Fruit fly (Drosophila melanogaster) whole organism, embryonic: ENCODE results near the gene RpS28a.

Experiments used
- Atf3 ChIP-seq: fragments of 200-800 bp; sonication (Bioruptor generic); optimal IDR thresholded peaks from 3 replicates; lab custom pipeline; 2016; ENCODE audit warnings: missing biosample characterization, missing genetic modification characterization
- CG10147 ChIP-seq: fragments of 200-800 bp; sonication (Bioruptor generic); optimal IDR thresholded peaks from 2 replicates; lab custom pipeline; 2019; ENCODE audit warnings: missing biosample characterization, mild to moderate bottlenecking, missing genetic modification characterization, moderate library complexity
- CG1024 ChIP-seq: fragments of 200-800 bp; sonication (Bioruptor generic); IDR thresholded peaks from 2 replicates; pipeline ENCODE4 v1.3.6; 2022; ENCODE audit warnings: missing biosample characterization, missing genetic modification characterization
- CG11093 ChIP-seq: fragments of 200-800 bp; sonication (Bioruptor generic); IDR thresholded peaks from 3 replicates; pipeline ENCODE4 v1.3.6; 2022; ENCODE audit warnings: missing biosample characterization, missing genetic modification characterization
- CG11504 ChIP-seq: fragments of 200-800 bp; sonication (Bioruptor generic); optimal IDR thresholded peaks from 3 replicates; lab custom pipeline; 2019; ENCODE audit warnings: missing biosample characterization, mild to moderate bottlenecking, missing genetic modification characterization, moderate library complexity
- CG11695 ChIP-seq: fragments of 200-800 bp; sonication (Bioruptor generic); IDR thresholded peaks from 3 replicates; pipeline ENCODE4 v1.3.6; 2022; ENCODE audit warnings: missing biosample characterization, missing genetic modification characterization
- CG11696 ChIP-seq: fragments of 200-800 bp; sonication (Bioruptor generic); IDR thresholded peaks from 2 replicates; pipeline ENCODE4 v1.3.6; 2022; ENCODE audit warnings: missing biosample characterization, missing genetic modification characterization
- CG12071 ChIP-seq: fragments of 200-800 bp; sonication (Bioruptor generic); optimal IDR thresholded peaks from 3 replicates; lab custom pipeline; 2018; ENCODE audit warnings: missing biosample characterization, mild to moderate bottlenecking, missing genetic modification characterization
- CG12104 ChIP-seq: fragments of 200-800 bp; sonication (Bioruptor generic); optimal IDR thresholded peaks from 3 replicates; lab custom pipeline; 2016; ENCODE audit warnings: missing biosample characterization, missing genetic modification characterization
- CG12744 ChIP-seq: fragments of 200-800 bp; sonication (Bioruptor generic); optimal IDR thresholded peaks from 2 replicates; lab custom pipeline; 2016; ENCODE audit warnings: missing biosample characterization, missing genetic modification characterization
- CG13424 ChIP-seq: fragments of 200-800 bp; sonication (Bioruptor generic); optimal IDR thresholded peaks from 2 replicates; lab custom pipeline; 2019; ENCODE audit warnings: missing biosample characterization, mild to moderate bottlenecking, missing genetic modification characterization, moderate library complexity
- CG16863 ChIP-seq: fragments of 200-800 bp; sonication (Bioruptor generic); optimal IDR thresholded peaks from 3 replicates; lab custom pipeline; 2016; ENCODE audit warnings: missing biosample characterization, missing genetic modification characterization
- CG17612 ChIP-seq: fragments of 200-800 bp; sonication (Bioruptor generic); IDR thresholded peaks from 2 replicates; pipeline ENCODE4 v1.3.6; 2022; ENCODE audit warnings: missing biosample characterization, missing genetic modification characterization
- CG18262 ChIP-seq: fragments of 200-800 bp; optimal IDR thresholded peaks from 3 replicates; lab custom pipeline; 2019; ENCODE audit warnings: missing biosample characterization, mild to moderate bottlenecking, missing genetic modification characterization, moderate library complexity
- CG30431 ChIP-seq: fragments of 200-800 bp; sonication (Bioruptor generic); optimal IDR thresholded peaks from 2 replicates; lab custom pipeline; 2017; ENCODE audit warnings: missing biosample characterization, missing genetic modification characterization
- CG31365 ChIP-seq: fragments of 200-800 bp; sonication (Bioruptor generic); optimal IDR thresholded peaks from 2 replicates; lab custom pipeline; 2018; ENCODE audit warnings: missing biosample characterization, mild to moderate bottlenecking, missing genetic modification characterization
- CG3838 ChIP-seq: fragments of 200-800 bp; sonication (Bioruptor generic); optimal IDR thresholded peaks from 3 replicates; lab custom pipeline; 2016; ENCODE audit warnings: missing biosample characterization, missing genetic modification characterization
- CG4820 ChIP-seq: fragments of 200-800 bp; sonication (Bioruptor generic); optimal IDR thresholded peaks from 3 replicates; lab custom pipeline; 2016; ENCODE audit warnings: missing biosample characterization, missing genetic modification characterization
- CG5180 ChIP-seq: fragments of 200-800 bp; sonication (Bioruptor generic); optimal IDR thresholded peaks from 3 replicates; lab custom pipeline; 2017; ENCODE audit warnings: missing biosample characterization, missing genetic modification characterization, mild to moderate bottlenecking, moderate library complexity, missing genetic modification reagents
- CG7556 ChIP-seq: fragments of 200-800 bp; sonication (Bioruptor generic); optimal IDR thresholded peaks from 2 replicates; lab custom pipeline; 2017; ENCODE audit warnings: missing biosample characterization, mild to moderate bottlenecking, missing genetic modification characterization
- Camta ChIP-seq: fragments of 200-800 bp; sonication (Bioruptor generic); optimal IDR thresholded peaks from 2 replicates; lab custom pipeline; 2016; ENCODE audit warnings: missing biosample characterization, missing genetic modification characterization
- CkIIα-i1 ChIP-seq: fragments of 200-800 bp; sonication (Bioruptor generic); IDR thresholded peaks from 2 replicates; pipeline ENCODE4 v1.3.6; 2022; ENCODE audit warnings: missing biosample characterization, missing genetic modification characterization
- Dfd ChIP-seq, 2 experiments: fragments of >200 bp; optimal IDR thresholded peaks; 2 replicates each; lab custom pipeline; 2017; ENCODE audit warnings: missing biosample characterization in 2 of 2, missing genetic modification characterization in 2 of 2
- Dref ChIP-seq: fragments of 200-800 bp; sonication (Bioruptor generic); IDR thresholded peaks from 2 replicates; pipeline ENCODE4 v1.3.6; 2022; ENCODE audit warnings: missing biosample characterization, missing genetic modification characterization
- HHEX ChIP-seq: fragments of 200-800 bp; sonication (Bioruptor generic); optimal IDR thresholded peaks from 3 replicates; lab custom pipeline; 2017; ENCODE audit warnings: missing biosample characterization, mild to moderate bottlenecking, missing genetic modification characterization, missing genetic modification reagents
- Kr ChIP-seq: fragments of 200-800 bp; sonication (Bioruptor generic); optimal IDR thresholded peaks from 2 replicates; lab custom pipeline; 2017; ENCODE audit warnings: missing biosample characterization, mild to moderate bottlenecking, missing genetic modification characterization
- MBD-R2 ChIP-seq: fragments of 200-800 bp; sonication (Bioruptor generic); IDR thresholded peaks from 2 replicates; pipeline ENCODE4 v1.3.6; 2022; ENCODE audit warnings: missing biosample characterization, missing genetic modification characterization
- MESR4 ChIP-seq: fragments of 200-800 bp; sonication (Bioruptor generic); optimal IDR thresholded peaks from 2 replicates; lab custom pipeline; 2018; ENCODE audit warnings: missing biosample characterization, mild to moderate bottlenecking, missing genetic modification characterization, moderate library complexity
- Mad ChIP-seq: fragments of 200-800 bp; sonication (Bioruptor generic); optimal IDR thresholded peaks from 2 replicates; lab custom pipeline; 2016; ENCODE audit warnings: missing biosample characterization, missing genetic modification characterization
- Myb ChIP-seq: fragments of 200-800 bp; sonication (Bioruptor generic); optimal IDR thresholded peaks from 2 replicates; lab custom pipeline; 2016; ENCODE audit warnings: missing biosample characterization, missing genetic modification characterization
- Sry-β ChIP-seq: fragments of 200-800 bp; sonication (Bioruptor generic); optimal IDR thresholded peaks from 2 replicates; lab custom pipeline; 2018; ENCODE audit warnings: missing biosample characterization, mild to moderate bottlenecking, missing genetic modification characterization, moderate library complexity
- abd-A ChIP-seq: fragments of 200-800 bp; sonication (Bioruptor generic); optimal IDR thresholded peaks from 3 replicates; lab custom pipeline; 2019; ENCODE audit warnings: missing biosample characterization, mild to moderate bottlenecking, missing genetic modification characterization, moderate library complexity
- az2 ChIP-seq: fragments of 200-800 bp; sonication (Bioruptor generic); optimal IDR thresholded peaks from 3 replicates; lab custom pipeline; 2016; ENCODE audit warnings: missing biosample characterization, missing genetic modification characterization
- br ChIP-seq: fragments of >200 bp; optimal IDR thresholded peaks from 2 replicates; lab custom pipeline; 2017
- bsh ChIP-seq, 2 experiments: fragments of 200-800 bp; sonication (Bioruptor generic); optimal IDR thresholded peaks; 2 replicates each; lab custom pipeline; 2017 to 2018; ENCODE audit warnings: mild to moderate bottlenecking in 2 of 2, missing biosample characterization in 2 of 2, missing genetic modification characterization in 2 of 2, moderate library complexity in 1 of 2
- dan ChIP-seq: fragments of 200-800 bp; sonication (Bioruptor generic); IDR thresholded peaks from 2 replicates; pipeline ENCODE4 v1.3.6; 2022; ENCODE audit warnings: missing biosample characterization, missing genetic modification characterization
- dm ChIP-seq: fragments of 200-800 bp; sonication (Bioruptor generic); optimal IDR thresholded peaks from 3 replicates; lab custom pipeline; 2016; ENCODE audit warnings: missing biosample characterization, missing genetic modification characterization
- dmrt11E ChIP-seq: fragments of 200-800 bp; sonication (Bioruptor generic); optimal IDR thresholded peaks from 3 replicates; lab custom pipeline; 2018; ENCODE audit warnings: missing biosample characterization, mild to moderate bottlenecking, missing genetic modification characterization, moderate library complexity
- esg ChIP-seq: fragments of 200-800 bp; sonication (Bioruptor generic); conservative IDR thresholded peaks from 2 replicates; pipeline ENCODE4 v1.3.6; 2022; ENCODE audit warnings: missing biosample characterization, missing genetic modification characterization
- exex ChIP-seq: fragments of 200-800 bp; sonication (Bioruptor generic); optimal IDR thresholded peaks from 4 replicates; lab custom pipeline; 2018; ENCODE audit warnings: missing biosample characterization, mild to moderate bottlenecking, missing genetic modification characterization, moderate library complexity
- gfzf ChIP-seq: fragments of 200-800 bp; sonication (Bioruptor generic); optimal IDR thresholded peaks from 2 replicates; lab custom pipeline; 2016; ENCODE audit warnings: missing biosample characterization, mild to moderate bottlenecking, missing genetic modification characterization, moderate library complexity
- hb ChIP-seq: fragments of 200-800 bp; sonication (Bioruptor generic); IDR thresholded peaks from 3 replicates; pipeline ENCODE4 v1.3.6; 2022; ENCODE audit warnings: missing biosample characterization, missing genetic modification characterization; ENCODE audit not compliant: partially characterized antibody
- klu ChIP-seq: fragments of 200-800 bp; sonication (Bioruptor generic); IDR thresholded peaks from 2 replicates; pipeline ENCODE4 v1.3.6; 2022; ENCODE audit warnings: missing biosample characterization, missing genetic modification characterization
- lmd ChIP-seq: fragments of 200-800 bp; sonication (Bioruptor generic); IDR thresholded peaks from 2 replicates; pipeline ENCODE4 v1.3.6; 2022; ENCODE audit warnings: missing biosample characterization, missing genetic modification characterization
- nau ChIP-seq: fragments of 200-800 bp; sonication (Bioruptor generic); optimal IDR thresholded peaks from 3 replicates; lab custom pipeline; 2017; ENCODE audit warnings: missing biosample characterization, mild to moderate bottlenecking, missing genetic modification characterization, missing genetic modification reagents
- prd ChIP-seq, 3 experiments: fragments of >200 bp in 2 of 3; fragments of 200-800 bp in 1 of 3; sonication (Bioruptor generic) in 1 of 3; optimal IDR thresholded peaks in 2 of 3; IDR thresholded peaks in 1 of 3; 2 replicates in 2 of 3; 3 replicates in 1 of 3; pipeline versions ENCODE4 v1.3.6 to Lab custom; 2017 to 2022; ENCODE audit warnings: missing biosample characterization in 1 of 3, missing genetic modification characterization in 1 of 3
- pum ChIP-seq: fragments of 200-800 bp; sonication (Bioruptor generic); optimal IDR thresholded peaks from 2 replicates; lab custom pipeline; 2016; ENCODE audit warnings: missing biosample characterization, missing genetic modification characterization
- sug ChIP-seq: fragments of 200-800 bp; optimal IDR thresholded peaks from 2 replicates; lab custom pipeline; 2019; ENCODE audit warnings: missing biosample characterization, mild to moderate bottlenecking, missing genetic modification characterization, moderate library complexity
- tx ChIP-seq: fragments of 200-800 bp; sonication (Bioruptor generic); optimal IDR thresholded peaks from 2 replicates; lab custom pipeline; 2016; ENCODE audit warnings: missing biosample characterization, missing genetic modification characterization
- unpg ChIP-seq: fragments of 200-800 bp; sonication (Bioruptor generic); optimal IDR thresholded peaks from 3 replicates; lab custom pipeline; 2018; ENCODE audit warnings: missing biosample characterization, mild to moderate bottlenecking, missing genetic modification characterization, moderate library complexity
- wdn ChIP-seq: fragments of 200-800 bp; sonication (Bioruptor generic); IDR thresholded peaks from 2 replicates; pipeline ENCODE4 v1.3.6; 2022; ENCODE audit warnings: missing biosample characterization, missing genetic modification characterization

RpS28a gene

DNA sequence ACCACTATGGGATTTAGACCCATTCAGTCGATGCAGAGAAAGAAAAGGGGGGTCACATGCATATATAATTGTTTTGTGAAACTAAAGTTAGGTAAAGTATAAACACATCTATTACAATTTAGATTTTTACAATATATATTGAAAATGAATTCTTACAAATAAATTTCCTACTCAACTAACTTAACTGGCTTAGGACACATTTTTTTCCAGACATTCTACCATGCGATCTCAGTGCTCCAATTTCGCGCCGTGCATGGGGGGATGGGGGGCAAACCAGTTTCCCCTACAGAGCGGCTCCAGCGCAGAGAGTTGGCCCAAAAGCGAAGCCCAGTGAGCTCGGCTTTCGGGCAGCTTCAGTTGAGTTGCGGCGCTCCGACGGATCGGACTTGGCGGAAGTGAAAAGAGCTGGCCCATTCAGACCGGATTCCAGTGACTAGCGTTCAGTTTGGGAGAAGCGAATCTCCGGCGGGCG lies 39.3 kb downstream of the RpS28a start, which contains the start of gene CG7896:
Gene CG7896, plus strand, starts transcription at position 354 of the 472 bp plus-strand sequence.
- TF ChIP-seq prd (optimal IDR thresholded peaks at IDR 0.05; lab: Kevin White, UChicago) (no peak), prd (GFP tag; IDR thresholded peaks at IDR 0.05; lab: Robert Waterston, UW) (peak; percentile 85), CG11696 (GFP tag; lab: Robert Waterston, UW) (no peak), CG17612 (GFP tag; lab: Robert Waterston, UW) (peak; percentile 67), dm (GFP tag; lab: Kevin White, UChicago) (no peak), nau (peak; percentile 38), hb (GFP tag; lab: Robert Waterston, UW) (no peak), CG7556 (GFP tag; lab: Kevin White, UChicago) (peak; percentile 73), CG1024 (no peak), wdn (GFP tag; lab: Robert Waterston, UW) (peak; percentile 52), CG12071 (peak; percentile 27), esg (GFP tag; lab: Robert Waterston, UW) (peak; percentile 69), HHEX (GFP tag; lab: Kevin White, UChicago) (peak; percentile 67), dan (GFP tag; lab: Robert Waterston, UW) (no peak), az2 (peak; percentile 69), CG3838 (GFP tag; lab: Kevin White, UChicago) (no peak), CG31365 (tag; lab: Kevin White, UChicago) (no peak), CG10147 (GFP tag; lab: Kevin White, UChicago) (peak; percentile 54), CkIIα-i1 (GFP tag; lab: Robert Waterston, UW) (no peak), Myb (no peak), CG30431 (GFP tag; lab: Kevin White, UChicago) (peak; percentile 20), bsh (GFP tag; optimal IDR thresholded peaks at IDR 0.05; lab: Kevin White, UChicago) (peak; percentile 5 to 64), unpg (GFP tag; lab: Kevin White, UChicago) (peak; percentile 58), MESR4 (GFP tag; lab: Kevin White, UChicago) (no peak), CG18262 (tag; lab: Kevin White, UChicago) (peak; percentile 82), CG5180 (GFP tag; lab: Kevin White, UChicago) (peak; percentile 40), CG12744 (GFP tag; lab: Kevin White, UChicago) (no peak), sug (tag; lab: Kevin White, UChicago) (peak; percentile 53), MBD-R2 (GFP tag; lab: Robert Waterston, UW) (peak; percentile 51; the same call in 1 of the 2 replicates), gfzf (no peak), CG16863 (GFP tag; lab: Kevin White, UChicago) (no peak), tx (GFP tag; lab: Kevin White, UChicago) (no peak), Atf3 (no peak), CG11695 (peak; percentile 83), lmd (GFP tag; lab: Robert Waterston, UW) (peak; percentile 87), CG11504 (no peak), Dfd (GFP tag; optimal IDR thresholded peaks at IDR 0.05; lab: Kevin White, UChicago) (no peak), Dref (GFP tag; lab: Robert Waterston, UW) (no peak), CG12104 (GFP tag; lab: Kevin White, UChicago) (peak; percentile 22), Sry-β (GFP tag; lab: Kevin White, UChicago) (no peak), dmrt11E (tag; lab: Kevin White, UChicago) (peak; percentile 52), Mad (GFP tag; lab: Kevin White, UChicago) (no peak), abd-A (tag; lab: Kevin White, UChicago) (no peak), exex (tag; lab: Kevin White, UChicago) (peak; percentile 13), CG13424 (tag; lab: Kevin White, UChicago) (peak; percentile 80), CG11093 (GFP tag; lab: Robert Waterston, UW) (peak; percentile 78), pum (GFP tag; lab: Kevin White, UChicago) (no peak), br (lab: Kevin White, UChicago) (no peak), CG4820 (GFP tag; lab: Kevin White, UChicago) (peak; percentile 52), klu (0 out of 2 replicates have a peak, but pooled peaks have one; percentile 37), Kr (GFP tag; lab: Kevin White, UChicago) (no peak), Camta (GFP tag; lab: Kevin White, UChicago) (no peak)
